Fruit fly (Drosophila melanogaster) S2 (cell line): Measurements from ENCODE around the gene CG42814.

Experiments
- CG8478 ChIP-seq: fragments of >200 bp; optimal IDR thresholded peaks from 2 replicates; lab custom pipeline; 2018
- CTCF ChIP-seq, 2 experiments: fragments of >200 bp; optimal IDR thresholded peaks; 2 replicates each; lab custom pipeline; 2018

dm6 chr3R:27253921-27254376 lies 24.7 kb upstream of the CG42814 start:
- TF ChIP-seq CG8478 (lab: Kevin White, UChicago) (no peak), CTCF (optimal IDR thresholded peaks at IDR 0.05; lab: Kevin White, UChicago) (no peak)
